Worm (Caenorhabditis elegans) whole organism, L2 larva: ENCODE measurements around the gene C04E6.7.

Experiments
- aly-2 ChIP-seq: fragments of 150-350 bp; optimal IDR thresholded peaks from 2 replicates; lab custom pipeline; 2014; ENCODE audit warnings: missing biosample characterization, missing genetic modification characterization
- ama-1 ChIP-seq: fragments of 150-350 bp; optimal IDR thresholded peaks from 2 replicates; lab custom pipeline; 2018; ENCODE audit warnings: inconsistent platforms
- lin-39 ChIP-seq: fragments of 150-350 bp; optimal IDR thresholded peaks from 2 replicates; lab custom pipeline; 2014; ENCODE audit warnings: missing biosample characterization, missing genetic modification reagents, missing genetic modification characterization
- lsy-2 ChIP-seq, 2 experiments: fragments of 150-350 bp in 1 of 2; sonication (generic microtip) in 1 of 2; optimal IDR thresholded peaks; 2 replicates each; lab custom pipeline; 2014 to 2017; ENCODE audit warnings: missing biosample characterization in 2 of 2, missing genetic modification characterization in 2 of 2
- mbf-1 ChIP-seq: sonication (generic microtip); optimal IDR thresholded peaks from 2 replicates; lab custom pipeline; 2017; ENCODE audit warnings: missing biosample characterization, missing genetic modification characterization
- unc-39 ChIP-seq: fragments of 150-350 bp; optimal IDR thresholded peaks from 2 replicates; lab custom pipeline; 2014; ENCODE audit warnings: missing biosample characterization, missing genetic modification characterization
- unc-62 ChIP-seq: fragments of 150-350 bp; optimal IDR thresholded peaks from 2 replicates; lab custom pipeline; 2014; ENCODE audit warnings: missing biosample characterization, missing genetic modification reagents, missing genetic modification characterization

DNA sequence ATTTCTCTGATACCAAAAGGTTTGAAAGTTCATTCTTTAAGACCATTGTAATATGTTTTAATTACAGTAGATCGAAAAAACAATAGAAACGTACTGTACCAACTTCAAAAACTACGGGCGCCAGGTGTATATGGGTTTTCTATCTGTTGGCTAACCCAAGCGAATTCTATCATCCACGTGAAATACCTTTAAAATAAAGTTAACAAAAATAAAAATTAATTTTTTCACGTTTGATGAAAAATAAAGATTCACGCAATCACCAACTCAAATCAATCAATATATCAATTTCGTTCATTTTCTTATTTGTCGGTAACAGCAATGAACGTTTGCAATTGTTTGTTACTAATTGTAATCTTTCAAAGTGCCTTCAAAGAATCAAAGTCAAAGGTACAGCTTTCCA, 14.0 kb downstream of the C04E6.7 start, which contains the start of gene C04E6.4:
- TF ChIP-seq lsy-2 (tag; optimal IDR thresholded peaks at IDR 0.05; lab: Kevin White, UChicago) (no peak), aly-2 (tag; lab: Kevin White, UChicago) (no peak), unc-39 (tag; lab: Kevin White, UChicago) (no peak), mbf-1 (tag; lab: Kevin White, UChicago) (no peak), lin-39 (no peak), unc-62 (GFP tag; lab: Kevin White, UChicago) (no peak), ama-1 (lab: Kevin White, UChicago) (no peak)
